Worm (Caenorhabditis elegans): ENCODE measurements around the gene scl-15.

scl-15 gene

ce11 chrII:3270598-3270997 is 13.9 kb downstream of the scl-15 start:
- TF ChIP-seq tab-1 (GFP tag; IDR thresholded peaks at IDR 0.05): no peak

- 0 out of 2 replicates have a peak, but pooled peaks have one; percentile 6 for TF ChIP-seq klf-2 (GFP tag; conservative IDR thresholded peaks at IDR 0.05)
- TF ChIP-seq T22C8.4 (GFP tag; IDR thresholded peaks at IDR 0.05): peak; percentile 41
- no peak for TF ChIP-seq ztf-23 (GFP tag; IDR thresholded peaks at IDR 0.05)
- TF ChIP-seq flt-1 (GFP tag; IDR thresholded peaks at IDR 0.05): peak; percentile 69
- TF ChIP-seq med-1 (GFP tag; optimal IDR thresholded peaks at IDR 0.05; ENCODE audit: insufficient read depth): no peak
- TF ChIP-seq ref-1 (GFP tag; conservative IDR thresholded peaks at IDR 0.05): 0 out of 2 replicates have a peak, but pooled peaks have one; percentile 34
- TF ChIP-seq tab-1 (GFP tag; IDR thresholded peaks at IDR 0.05): peak; percentile 68
- no peak for TF ChIP-seq ztf-29 (GFP tag; IDR thresholded peaks at IDR 0.05)
- no peak for TF ChIP-seq cog-1 (tag; optimal IDR thresholded peaks at IDR 0.05)
These were observed 16.6 kb downstream of the scl-15 start for ce11 chrII:3267815-3268214.

- TF ChIP-seq cog-1 (tag; optimal IDR thresholded peaks at IDR 0.05) (no peak), med-1 (GFP tag; optimal IDR thresholded peaks at IDR 0.05; ENCODE audit: insufficient read depth) (no peak), flt-1 (GFP tag; IDR thresholded peaks at IDR 0.05) (no peak), ref-1 (GFP tag; conservative IDR thresholded peaks at IDR 0.05) (no peak), ztf-29 (GFP tag; IDR thresholded peaks at IDR 0.05) (no peak), ztf-23 (GFP tag; IDR thresholded peaks at IDR 0.05) (no peak), T22C8.4 (GFP tag; IDR thresholded peaks at IDR 0.05) (no peak), klf-2 (GFP tag; conservative IDR thresholded peaks at IDR 0.05) (no peak), tab-1 (GFP tag; IDR thresholded peaks at IDR 0.05) (no peak)
These were observed 17.1 kb downstream of the scl-15 start, which contains the start of gene F02E11.7 for ce11 chrII:3267365-3267764. Gene F02E11.7, plus strand, starts transcription at chrII:3267665.

- no peak for TF ChIP-seq klf-2 (GFP tag; conservative IDR thresholded peaks at IDR 0.05)
- no peak for TF ChIP-seq ztf-23 (GFP tag; IDR thresholded peaks at IDR 0.05)
- no peak for TF ChIP-seq flt-1 (GFP tag; IDR thresholded peaks at IDR 0.05)
- TF ChIP-seq cog-1 (tag; optimal IDR thresholded peaks at IDR 0.05): no peak
- TF ChIP-seq ztf-29 (GFP tag; IDR thresholded peaks at IDR 0.05): no peak
- TF ChIP-seq ref-1 (GFP tag; conservative IDR thresholded peaks at IDR 0.05): no peak
- TF ChIP-seq tab-1 (GFP tag; IDR thresholded peaks at IDR 0.05): no peak
- TF ChIP-seq T22C8.4 (GFP tag; IDR thresholded peaks at IDR 0.05): no peak
- TF ChIP-seq med-1 (GFP tag; optimal IDR thresholded peaks at IDR 0.05; ENCODE audit: insufficient read depth): no peak
These were observed 19.8 kb downstream of the scl-15 start for ce11 chrII:3264704-3265103.

ce11 chrII:3262504-3262903 is 22.0 kb downstream of the scl-15 start, which contains the start of gene F02E11.2:
Gene F02E11.2, plus strand, starts transcription at chrII:3262804.
- TF ChIP-seq tab-1 (GFP tag; IDR thresholded peaks at IDR 0.05): no peak
- no peak for TF ChIP-seq klf-2 (GFP tag; conservative IDR thresholded peaks at IDR 0.05)
- no peak for TF ChIP-seq ztf-29 (GFP tag; IDR thresholded peaks at IDR 0.05)
- TF ChIP-seq flt-1 (GFP tag; IDR thresholded peaks at IDR 0.05): no peak
- no peak for TF ChIP-seq cog-1 (tag; optimal IDR thresholded peaks at IDR 0.05)
- TF ChIP-seq ztf-23 (GFP tag; IDR thresholded peaks at IDR 0.05): no peak
- no peak for TF ChIP-seq T22C8.4 (GFP tag; IDR thresholded peaks at IDR 0.05)
- TF ChIP-seq med-1 (GFP tag; optimal IDR thresholded peaks at IDR 0.05; ENCODE audit: insufficient read depth): no peak
- no peak for TF ChIP-seq ref-1 (GFP tag; conservative IDR thresholded peaks at IDR 0.05)

- TF ChIP-seq T22C8.4 (GFP tag; IDR thresholded peaks at IDR 0.05): no peak
- no peak for TF ChIP-seq klf-2 (GFP tag; conservative IDR thresholded peaks at IDR 0.05)
- TF ChIP-seq ztf-23 (GFP tag; IDR thresholded peaks at IDR 0.05): no peak
- no peak for TF ChIP-seq tab-1 (GFP tag; IDR thresholded peaks at IDR 0.05)
- no peak for TF ChIP-seq flt-1 (GFP tag; IDR thresholded peaks at IDR 0.05)
- TF ChIP-seq ztf-29 (GFP tag; IDR thresholded peaks at IDR 0.05): no peak
- no peak for TF ChIP-seq cog-1 (tag; optimal IDR thresholded peaks at IDR 0.05)
- TF ChIP-seq med-1 (GFP tag; optimal IDR thresholded peaks at IDR 0.05; ENCODE audit: insufficient read depth): no peak
- no peak for TF ChIP-seq ref-1 (GFP tag; conservative IDR thresholded peaks at IDR 0.05)
These were observed 25.2 kb downstream of the scl-15 start, which contains the start of gene gcy-19 for ce11 chrII:3259254-3259653. Gene gcy-19, minus strand, starts transcription at chrII:3259354.

- TF ChIP-seq med-1 (GFP tag; optimal IDR thresholded peaks at IDR 0.05; ENCODE audit: insufficient read depth) (no peak), ztf-23 (GFP tag; IDR thresholded peaks at IDR 0.05) (no peak), klf-2 (GFP tag; conservative IDR thresholded peaks at IDR 0.05) (no peak), tab-1 (GFP tag; IDR thresholded peaks at IDR 0.05) (no peak), ref-1 (GFP tag; conservative IDR thresholded peaks at IDR 0.05) (no peak), ztf-29 (GFP tag; IDR thresholded peaks at IDR 0.05) (no peak), flt-1 (GFP tag; IDR thresholded peaks at IDR 0.05) (no peak), T22C8.4 (GFP tag; IDR thresholded peaks at IDR 0.05) (no peak), cog-1 (tag; optimal IDR thresholded peaks at IDR 0.05) (no peak)
These were observed 32.7 kb downstream of the scl-15 start for ce11 chrII:3251782-3252181.

ce11 chrII:3250195-3250594 is 34.3 kb downstream of the scl-15 start:
- TF ChIP-seq ref-1 (GFP tag; conservative IDR thresholded peaks at IDR 0.05): no peak
- no peak for TF ChIP-seq flt-1 (GFP tag; IDR thresholded peaks at IDR 0.05)
- TF ChIP-seq cog-1 (tag; optimal IDR thresholded peaks at IDR 0.05): no peak
- TF ChIP-seq ztf-23 (GFP tag; IDR thresholded peaks at IDR 0.05): no peak
- TF ChIP-seq tab-1 (GFP tag; IDR thresholded peaks at IDR 0.05): no peak
- no peak for TF ChIP-seq T22C8.4 (GFP tag; IDR thresholded peaks at IDR 0.05)
- TF ChIP-seq med-1 (GFP tag; optimal IDR thresholded peaks at IDR 0.05; ENCODE audit: insufficient read depth): no peak
- no peak for TF ChIP-seq ztf-29 (GFP tag; IDR thresholded peaks at IDR 0.05)
- no peak for TF ChIP-seq klf-2 (GFP tag; conservative IDR thresholded peaks at IDR 0.05)

- TF ChIP-seq klf-2 (GFP tag; conservative IDR thresholded peaks at IDR 0.05) (no peak), flt-1 (GFP tag; IDR thresholded peaks at IDR 0.05) (no peak), cog-1 (tag; optimal IDR thresholded peaks at IDR 0.05) (no peak), ztf-29 (GFP tag; IDR thresholded peaks at IDR 0.05) (no peak), T22C8.4 (GFP tag; IDR thresholded peaks at IDR 0.05) (no peak), med-1 (GFP tag; optimal IDR thresholded peaks at IDR 0.05; ENCODE audit: insufficient read depth) (no peak), tab-1 (GFP tag; IDR thresholded peaks at IDR 0.05) (no peak), ztf-23 (GFP tag; IDR thresholded peaks at IDR 0.05) (no peak), ref-1 (GFP tag; conservative IDR thresholded peaks at IDR 0.05) (no peak)
These were observed 35.1 kb downstream of the scl-15 start, which contains the start of gene clec-124 for ce11 chrII:3249406-3249805. Gene clec-124, plus strand, starts transcription at chrII:3249706.

All from whole organism, midembryonic.